Fruit fly (Drosophila melanogaster): ENCODE measurements around the gene bdl.
A peak's percentile ranks its signal among the peaks of the same experiment; 100 is the strongest.

Gene bdl

dm6 chr2L:4346619-4347310 is 22.4 kb downstream of the bdl start (continued):
- TF ChIP-seq ttk (GFP tag; IDR thresholded peaks at IDR 0.05): 0 out of 2 replicates have a peak, but pooled peaks have one; percentile 38
- no peak for TF ChIP-seq CTCF (GFP tag; optimal IDR thresholded peaks at IDR 0.05)
- TF ChIP-seq jumu (GFP tag; optimal IDR thresholded peaks at IDR 0.05): no peak
- TF ChIP-seq al (GFP tag; IDR thresholded peaks at IDR 0.05): no peak
- no peak for TF ChIP-seq E2f2 (GFP tag; IDR thresholded peaks at IDR 0.05)
- peak; percentile 6 for TF ChIP-seq stwl (tag; optimal IDR thresholded peaks at IDR 0.05)
- no peak for TF ChIP-seq gcm2 (GFP tag; optimal IDR thresholded peaks at IDR 0.05)
- no peak for TF ChIP-seq CG2678 (tag; optimal IDR thresholded peaks at IDR 0.05)
- no peak for TF ChIP-seq ase (GFP tag; IDR thresholded peaks at IDR 0.05)
- no peak for TF ChIP-seq tx (GFP tag; optimal IDR thresholded peaks at IDR 0.05)
- TF ChIP-seq CG2202 (tag; optimal IDR thresholded peaks at IDR 0.05): no peak
- TF ChIP-seq rib (GFP tag; IDR thresholded peaks at IDR 0.05): peak; percentile 35; the same call in 1 of the 2 replicates
- TF ChIP-seq CG11456 (GFP tag; IDR thresholded peaks at IDR 0.05): no peak
- no peak for TF ChIP-seq Oli (tag; optimal IDR thresholded peaks at IDR 0.05)
- TF ChIP-seq tup (GFP tag; optimal IDR thresholded peaks at IDR 0.05): peak; percentile 34
- no peak for TF ChIP-seq CG1602 (GFP tag; optimal IDR thresholded peaks at IDR 0.05)
- no peak for TF ChIP-seq CG15073 (GFP tag; optimal IDR thresholded peaks at IDR 0.05)
- TF ChIP-seq Chrac-16 (GFP tag; optimal IDR thresholded peaks at IDR 0.05): no peak
- 0 out of 3 replicates have a peak, but pooled peaks have one; percentile 22 for TF ChIP-seq HLH4C (GFP tag; IDR thresholded peaks at IDR 0.05; ENCODE audit: partially characterized antibody)
- TF ChIP-seq ci (GFP tag; IDR thresholded peaks at IDR 0.05): no peak
- TF ChIP-seq Sox102F (GFP tag; optimal IDR thresholded peaks at IDR 0.05): no peak
- no peak for TF ChIP-seq CG9727 (GFP tag; optimal IDR thresholded peaks at IDR 0.05)
- TF ChIP-seq CG4854 (GFP tag; optimal IDR thresholded peaks at IDR 0.05): no peak
- TF ChIP-seq Dip3 (GFP tag; optimal IDR thresholded peaks at IDR 0.05): peak; percentile 3
- TF ChIP-seq Abd-B (GFP tag; optimal IDR thresholded peaks at IDR 0.05): peak; percentile 18
- TF ChIP-seq Mad (GFP tag; optimal IDR thresholded peaks at IDR 0.05): no peak
- no peak for TF ChIP-seq Asciz (GFP tag; optimal IDR thresholded peaks at IDR 0.05)
- no peak for TF ChIP-seq cas (GFP tag; IDR thresholded peaks at IDR 0.05)
- TF ChIP-seq cato (GFP tag; optimal IDR thresholded peaks at IDR 0.05; ENCODE audit: borderline replicate concordance): no peak
- no peak for TF ChIP-seq cwo (GFP tag; optimal IDR thresholded peaks at IDR 0.05)
- no peak for TF ChIP-seq gem (tag; optimal IDR thresholded peaks at IDR 0.05)
- no peak for TF ChIP-seq lmd (GFP tag; IDR thresholded peaks at IDR 0.05)
- no peak for TF ChIP-seq lilli (GFP tag; optimal IDR thresholded peaks at IDR 0.05)
- no peak for TF ChIP-seq Xrp1 (GFP tag; IDR thresholded peaks at IDR 0.05)
- peak; percentile 45 for TF ChIP-seq CG13287 (GFP tag; IDR thresholded peaks at IDR 0.05; ENCODE audit: partially characterized antibody)
- peak; percentile 13; the same call in 1 of the 3 replicates for TF ChIP-seq zen2 (GFP tag; IDR thresholded peaks at IDR 0.05; ENCODE audit: partially characterized antibody)
- TF ChIP-seq ken (GFP tag; IDR thresholded peaks at IDR 0.05): no peak
- TF ChIP-seq Fer3 (tag; optimal IDR thresholded peaks at IDR 0.05): no peak
- no peak for TF ChIP-seq CG14050 (GFP tag; IDR thresholded peaks at IDR 0.05)
- peak; percentile 86; the same call in 2 of the 3 replicates for TF ChIP-seq z (GFP tag; IDR thresholded peaks at IDR 0.05)
- TF ChIP-seq CG10654 (GFP tag; optimal IDR thresholded peaks at IDR 0.05): no peak
- TF ChIP-seq lab (GFP tag; optimal IDR thresholded peaks at IDR 0.05): no peak
- no peak for TF ChIP-seq h (optimal IDR thresholded peaks at IDR 0.05)
- TF ChIP-seq chm (GFP tag; IDR thresholded peaks at IDR 0.05): no peak
- peak; percentile 90 for TF ChIP-seq sd (tag; optimal IDR thresholded peaks at IDR 0.05)
- no peak for TF ChIP-seq ro (GFP tag; IDR thresholded peaks at IDR 0.05)
- TF ChIP-seq da (GFP tag; optimal IDR thresholded peaks at IDR 0.05): no peak
- no peak for TF ChIP-seq Atf3 (GFP tag; optimal IDR thresholded peaks at IDR 0.05)
- no peak for TF ChIP-seq CG8290 (GFP tag; optimal IDR thresholded peaks at IDR 0.05)
- TF ChIP-seq CG8290 (tag; optimal IDR thresholded peaks at IDR 0.05): no peak
- no peak for TF ChIP-seq CG30020 (tag; optimal IDR thresholded peaks at IDR 0.05)
- TF ChIP-seq chinmo (GFP tag; IDR thresholded peaks at IDR 0.05; ENCODE audit: partially characterized antibody): 0 out of 4 replicates have a peak, but pooled peaks have one; percentile 59

Data from whole organism, embryonic.